Worm (Caenorhabditis elegans) whole organism, mixed stage, embryonic: ENCODE data around the gene nlr-1.

Experiments used
- bed-3 ChIP-seq: fragments of 200-800 bp; sonication (Bioruptor generic); optimal IDR thresholded peaks from 3 replicates; lab custom pipeline; 2018; ENCODE audit warnings: mild to moderate bottlenecking, missing genetic modification characterization, moderate library complexity, missing compliant biosample characterization
- blmp-1 ChIP-seq: fragments of 150-350 bp; optimal IDR thresholded peaks from 2 replicates; lab custom pipeline; 2014; ENCODE audit warnings: missing biosample characterization, missing genetic modification characterization
- ceh-39 ChIP-seq: fragments of 150-350 bp; optimal IDR thresholded peaks from 2 replicates; lab custom pipeline; 2014; ENCODE audit warnings: missing biosample characterization, missing genetic modification characterization
- ceh-43 ChIP-seq: fragments of 200-800 bp; sonication (Bioruptor generic); optimal IDR thresholded peaks from 2 replicates; lab custom pipeline; 2018; ENCODE audit warnings: mild to moderate bottlenecking, missing genetic modification characterization, moderate library complexity, missing compliant biosample characterization
- ceh-83 ChIP-seq: fragments of 200-800 bp; sonication (Bioruptor generic); optimal IDR thresholded peaks from 2 replicates; lab custom pipeline; 2018; ENCODE audit warnings: mild to moderate bottlenecking, missing genetic modification characterization, missing compliant biosample characterization
- ces-1 ChIP-seq: fragments of 150-350 bp; optimal IDR thresholded peaks from 2 replicates; lab custom pipeline; 2014; ENCODE audit warnings: missing biosample characterization, missing genetic modification reagents, missing genetic modification characterization
- cnd-1 ChIP-seq: fragments of 200-800 bp; sonication (Bioruptor generic); optimal IDR thresholded peaks from 2 replicates; lab custom pipeline; 2018; ENCODE audit warnings: mild to moderate bottlenecking, missing genetic modification characterization, missing compliant biosample characterization
- drap-1 ChIP-seq: fragments of 200-800 bp; sonication (Bioruptor generic); optimal IDR thresholded peaks from 3 replicates; lab custom pipeline; 2018; ENCODE audit warnings: mild to moderate bottlenecking, missing genetic modification characterization, missing compliant biosample characterization
- elt-1 ChIP-seq: sonication (generic microtip); optimal IDR thresholded peaks from 2 replicates; lab custom pipeline; 2017; ENCODE audit warnings: missing genetic modification characterization, mild to moderate bottlenecking, missing compliant biosample characterization, antibody characterized with exemption, moderate library complexity, borderline replicate concordance; ENCODE audit not compliant: insufficient read depth
- elt-3 ChIP-seq: fragments of 150-350 bp; optimal IDR thresholded peaks from 2 replicates; lab custom pipeline; 2014; ENCODE audit warnings: missing biosample characterization, missing genetic modification characterization
- ham-2 ChIP-seq: fragments of 200-800 bp; sonication (Bioruptor generic); optimal IDR thresholded peaks from 2 replicates; lab custom pipeline; 2018; ENCODE audit warnings: mild to moderate bottlenecking, missing genetic modification characterization, missing compliant biosample characterization
- hlh-1 ChIP-seq: fragments of 150-350 bp; optimal IDR thresholded peaks from 2 replicates; lab custom pipeline; 2014; ENCODE audit warnings: missing biosample characterization, missing genetic modification reagents, missing genetic modification characterization
- lin-13 ChIP-seq: fragments of 150-350 bp; optimal IDR thresholded peaks from 2 replicates; lab custom pipeline; 2014; ENCODE audit warnings: missing biosample characterization, missing genetic modification characterization
- lin-32 ChIP-seq: fragments of 200-800 bp; sonication (Bioruptor generic); optimal IDR thresholded peaks from 2 replicates; lab custom pipeline; 2018; ENCODE audit warnings: mild to moderate bottlenecking, missing genetic modification characterization, missing compliant biosample characterization
- lsy-2 ChIP-seq: fragments of 150-350 bp; optimal IDR thresholded peaks from 2 replicates; lab custom pipeline; 2014; ENCODE audit warnings: missing biosample characterization, missing genetic modification characterization
- mab-5 ChIP-seq: fragments of 150-350 bp; optimal IDR thresholded peaks from 2 replicates; lab custom pipeline; 2014; ENCODE audit warnings: missing biosample characterization, missing genetic modification characterization
- mep-1 ChIP-seq: fragments of 150-350 bp; optimal IDR thresholded peaks from 2 replicates; lab custom pipeline; 2017; ENCODE audit warnings: missing biosample characterization, missing genetic modification reagents, missing genetic modification characterization, inconsistent platforms
- mls-2 ChIP-seq: sonication (generic microtip); optimal IDR thresholded peaks from 2 replicates; lab custom pipeline; 2016; ENCODE audit warnings: mild to moderate bottlenecking, missing genetic modification characterization, moderate library complexity, missing compliant biosample characterization
- nhr-12 ChIP-seq: fragments of 150-350 bp; optimal IDR thresholded peaks from 2 replicates; lab custom pipeline; 2014; ENCODE audit warnings: missing biosample characterization, missing genetic modification characterization
- nhr-237 ChIP-seq: fragments of 150-350 bp; optimal IDR thresholded peaks from 2 replicates; lab custom pipeline; 2014; ENCODE audit warnings: missing biosample characterization, missing genetic modification characterization
- nhr-76 ChIP-seq: sonication (generic microtip); optimal IDR thresholded peaks from 2 replicates; lab custom pipeline; 2017; ENCODE audit warnings: missing biosample characterization, missing genetic modification characterization
- pha-4 ChIP-seq: fragments of 150-350 bp; optimal IDR thresholded peaks from 2 replicates; lab custom pipeline; 2018; ENCODE audit warnings: missing biosample characterization, missing genetic modification reagents, missing genetic modification characterization
- sem-2 ChIP-seq: fragments of 200-800 bp; sonication (Bioruptor generic); optimal IDR thresholded peaks from 2 replicates; lab custom pipeline; 2018; ENCODE audit warnings: mild to moderate bottlenecking, missing genetic modification characterization, missing compliant biosample characterization
- snpc-4 ChIP-seq: fragments of 150-350 bp; optimal IDR thresholded peaks from 2 replicates; lab custom pipeline; 2014; ENCODE audit warnings: missing biosample characterization, missing genetic modification characterization
- sptf-1 ChIP-seq: sonication (generic microtip); optimal IDR thresholded peaks from 2 replicates; lab custom pipeline; 2017; ENCODE audit warnings: mild to moderate bottlenecking, missing genetic modification characterization, moderate library complexity, missing compliant biosample characterization
- unc-120 ChIP-seq: sonication (generic microtip); optimal IDR thresholded peaks from 2 replicates; lab custom pipeline; 2017; ENCODE audit warnings: missing genetic modification characterization, missing compliant biosample characterization; ENCODE audit not compliant: poor library complexity, severe bottlenecking
- unc-39 ChIP-seq: fragments of 150-350 bp; optimal IDR thresholded peaks from 2 replicates; lab custom pipeline; 2014; ENCODE audit warnings: missing biosample characterization, missing genetic modification characterization
- unc-62 ChIP-seq: fragments of 150-350 bp; optimal IDR thresholded peaks from 2 replicates; lab custom pipeline; 2014; ENCODE audit warnings: missing biosample characterization, missing genetic modification reagents, missing genetic modification characterization
- zip-8 ChIP-seq: fragments of 150-350 bp; optimal IDR thresholded peaks from 2 replicates; lab custom pipeline; 2014; ENCODE audit warnings: missing biosample characterization, missing genetic modification characterization

Gene nlr-1

ce11 chrIV:12202949-12203348 lies 24.8 kb upstream of the nlr-1 start, which contains the start of gene F35G2.1:
F35G2.1 (plus strand) TSS chrIV:12203249.
- TF ChIP-seq snpc-4 (tag; lab: Kevin White, UChicago): no peak
- TF ChIP-seq pha-4: no peak
- no peak for TF ChIP-seq nhr-237 (tag; lab: Kevin White, UChicago)
- no peak for TF ChIP-seq nhr-12
- no peak for TF ChIP-seq sptf-1 (tag; lab: Kevin White, UChicago)
- no peak for TF ChIP-seq cnd-1
- TF ChIP-seq lsy-2 (tag; lab: Kevin White, UChicago): no peak
- TF ChIP-seq ces-1 (GFP tag; lab: Kevin White, UChicago): no peak
- TF ChIP-seq mls-2 (tag; lab: Kevin White, UChicago): no peak
- no peak for TF ChIP-seq ham-2 (GFP tag; lab: Kevin White, UChicago)
- TF ChIP-seq unc-62 (GFP tag; lab: Kevin White, UChicago): no peak
- TF ChIP-seq sem-2 (GFP tag; lab: Kevin White, UChicago): no peak
- no peak for TF ChIP-seq lin-13
- TF ChIP-seq ceh-39 (tag; lab: Kevin White, UChicago): no peak
- TF ChIP-seq mep-1 (tag; lab: Kevin White, UChicago): no peak

- TF ChIP-seq pha-4: no peak
- TF ChIP-seq lsy-2 (tag; lab: Kevin White, UChicago): no peak
- no peak for TF ChIP-seq snpc-4 (tag; lab: Kevin White, UChicago)
- TF ChIP-seq nhr-76: no peak
- TF ChIP-seq zip-8: no peak
- TF ChIP-seq blmp-1 (tag; lab: Kevin White, UChicago): no peak
- TF ChIP-seq lin-32 (GFP tag; lab: Kevin White, UChicago): no peak
- TF ChIP-seq ham-2 (GFP tag; lab: Kevin White, UChicago): no peak
- no peak for TF ChIP-seq mep-1 (tag; lab: Kevin White, UChicago)
- no peak for TF ChIP-seq sptf-1 (tag; lab: Kevin White, UChicago)
- no peak for TF ChIP-seq hlh-1 (tag; lab: Kevin White, UChicago)
- TF ChIP-seq unc-39 (tag; lab: Kevin White, UChicago): no peak
- TF ChIP-seq bed-3: no peak
- TF ChIP-seq, all 35 proteins: peak for 0
These were observed 23.9 kb upstream of the nlr-1 start for ce11 chrIV:12202000-12202399.

- no peak for TF ChIP-seq mab-5 (tag; lab: Kevin White, UChicago)
- TF ChIP-seq lin-32 (GFP tag; lab: Kevin White, UChicago): no peak
- TF ChIP-seq, all 35 proteins: peak for 0
These were observed 22.7 kb upstream of the nlr-1 start for ce11 chrIV:12200812-12201211.

- TF ChIP-seq bed-3: no peak
These were observed 21.5 kb upstream of the nlr-1 start for ce11 chrIV:12199538-12200158.

- no peak for TF ChIP-seq ham-2 (GFP tag; lab: Kevin White, UChicago)
- TF ChIP-seq elt-1 (tag; lab: Kevin White, UChicago): no peak
- TF ChIP-seq mab-5 (tag; lab: Kevin White, UChicago): no peak
- TF ChIP-seq, all 35 proteins: peak for 0
These were observed 20.7 kb upstream of the nlr-1 start for ce11 chrIV:12198816-12199215.

ce11 chrIV:12197679-12198078 lies 19.5 kb upstream of the nlr-1 start:
- TF ChIP-seq blmp-1 (tag; lab: Kevin White, UChicago) (no peak), ceh-39 (tag; lab: Kevin White, UChicago) (no peak), ceh-43 (GFP tag; lab: Kevin White, UChicago) (no peak), sptf-1 (tag; lab: Kevin White, UChicago) (no peak), pha-4 (no peak), elt-3 (tag; lab: Kevin White, UChicago) (no peak), ceh-83 (GFP tag; lab: Kevin White, UChicago) (no peak), unc-120 (tag; lab: Kevin White, UChicago) (no peak), nhr-76 (no peak), mep-1 (tag; lab: Kevin White, UChicago) (no peak), unc-62 (GFP tag; lab: Kevin White, UChicago) (no peak), hlh-1 (tag; lab: Kevin White, UChicago) (no peak), cnd-1 (no peak), snpc-4 (tag; lab: Kevin White, UChicago) (no peak), elt-1 (tag; lab: Kevin White, UChicago) (no peak), drap-1 (GFP tag; lab: Kevin White, UChicago) (no peak), lin-32 (GFP tag; lab: Kevin White, UChicago) (no peak), unc-39 (tag; lab: Kevin White, UChicago) (no peak), lsy-2 (tag; lab: Kevin White, UChicago) (no peak)
